Worm (Caenorhabditis elegans) whole organism, early embryonic: ENCODE measurements around the gene istr-1.

Source experiments
- B0310.2 ChIP-seq: sonication (generic microtip); optimal IDR thresholded peaks from 2 replicates; lab custom pipeline; 2016; ENCODE audit warnings: mild to moderate bottlenecking, missing genetic modification characterization, missing compliant biosample characterization
- F13C5.2 ChIP-seq: sonication (generic microtip); optimal IDR thresholded peaks from 2 replicates; lab custom pipeline; 2017; ENCODE audit warnings: mild to moderate bottlenecking, missing genetic modification characterization, inconsistent platforms, missing compliant biosample characterization
- aly-1 ChIP-seq: sonication (generic microtip); optimal IDR thresholded peaks from 2 replicates; lab custom pipeline; 2016; ENCODE audit warnings: missing genetic modification characterization, missing compliant biosample characterization
- ama-1 ChIP-seq: fragments of 150-350 bp; optimal IDR thresholded peaks from 2 replicates; lab custom pipeline; 2014
- ceh-13 ChIP-seq: fragments of 200-800 bp; sonication (Bioruptor generic); optimal IDR thresholded peaks from 2 replicates; lab custom pipeline; 2018; ENCODE audit warnings: mild to moderate bottlenecking, missing genetic modification characterization, missing compliant biosample characterization
- ceh-36 ChIP-seq: sonication (generic microtip); optimal IDR thresholded peaks from 2 replicates; lab custom pipeline; 2016; ENCODE audit warnings: missing genetic modification characterization, inconsistent platforms, missing compliant biosample characterization
- ets-7 ChIP-seq: sonication (generic microtip); optimal IDR thresholded peaks from 2 replicates; lab custom pipeline; 2016; ENCODE audit warnings: missing genotype, missing genetic modification characterization, missing compliant biosample characterization
- flt-1 ChIP-seq: fragments of 200-800 bp; sonication (Bioruptor generic); IDR thresholded peaks from 2 replicates; pipeline ENCODE4 v1.3.6; 2022; ENCODE audit warnings: missing genetic modification characterization, missing compliant biosample characterization
- hmbx-1 ChIP-seq: sonication (generic microtip); optimal IDR thresholded peaks from 2 replicates; lab custom pipeline; 2016; ENCODE audit warnings: mild to moderate bottlenecking, missing genetic modification characterization, missing compliant biosample characterization
- hmg-4 ChIP-seq: fragments of 200-800 bp; sonication (Bioruptor generic); optimal IDR thresholded peaks from 2 replicates; lab custom pipeline; 2018; ENCODE audit warnings: mild to moderate bottlenecking, missing genetic modification characterization, missing compliant biosample characterization
- hnd-1 ChIP-seq: sonication (generic microtip); optimal IDR thresholded peaks from 2 replicates; lab custom pipeline; 2016; ENCODE audit warnings: missing genetic modification characterization, missing compliant biosample characterization
- pes-1 ChIP-seq: fragments of 200-800 bp; sonication (Bioruptor generic); IDR thresholded peaks from 2 replicates; pipeline ENCODE4 v1.3.6; 2022; ENCODE audit warnings: missing genetic modification reagents, missing genetic modification characterization, missing compliant biosample characterization
- scrt-1 ChIP-seq: fragments of 200-800 bp; sonication (Bioruptor generic); IDR thresholded peaks from 2 replicates; pipeline ENCODE4 v1.3.6; 2022; ENCODE audit warnings: missing genetic modification characterization, missing compliant biosample characterization
- sea-1 ChIP-seq: fragments of 200-800 bp; sonication (Bioruptor generic); conservative IDR thresholded peaks from 2 replicates; pipeline ENCODE4 v1.3.6; 2022; ENCODE audit warnings: missing genetic modification characterization, missing compliant biosample characterization
- tbx-11 ChIP-seq: fragments of 200-800 bp; sonication (Bioruptor generic); IDR thresholded peaks from 2 replicates; pipeline ENCODE4 v1.3.6; 2022; ENCODE audit warnings: missing genetic modification characterization, missing compliant biosample characterization
- tbx-37 ChIP-seq: fragments of 200-800 bp; sonication (Bioruptor generic); conservative IDR thresholded peaks from 2 replicates; pipeline ENCODE4 v1.3.6; 2022; ENCODE audit warnings: missing genetic modification reagents, missing genetic modification characterization, missing compliant biosample characterization
- tra-4 ChIP-seq: sonication (generic microtip); optimal IDR thresholded peaks from 2 replicates; lab custom pipeline; 2017; ENCODE audit warnings: missing genetic modification characterization, missing compliant biosample characterization

The istr-1 gene

ce11 chrV:12683205-12683604, 14.5 kb upstream of the istr-1 start:
- no peak for TF ChIP-seq ceh-36
- TF ChIP-seq hmg-4 (GFP tag; lab: Kevin White, UChicago): no peak
- TF ChIP-seq aly-1 (tag; lab: Kevin White, UChicago): no peak
- no peak for TF ChIP-seq flt-1 (GFP tag; lab: Robert Waterston, UW)
- no peak for TF ChIP-seq pes-1 (GFP tag; lab: Robert Waterston, UW)
- TF ChIP-seq ama-1 (lab: Kevin White, UChicago): no peak
- no peak for TF ChIP-seq F13C5.2 (tag; lab: Kevin White, UChicago)
- no peak for TF ChIP-seq sea-1 (GFP tag; lab: Robert Waterston, UW)
- no peak for TF ChIP-seq B0310.2 (tag; lab: Kevin White, UChicago)
- TF ChIP-seq hmbx-1 (tag; lab: Kevin White, UChicago): no peak
- no peak for TF ChIP-seq scrt-1 (GFP tag; lab: Robert Waterston, UW)
- TF ChIP-seq tbx-37 (GFP tag; lab: Robert Waterston, UW): no peak
- no peak for TF ChIP-seq hnd-1
- no peak for TF ChIP-seq tra-4 (tag; lab: Kevin White, UChicago)
- TF ChIP-seq tbx-11: no peak
- no peak for TF ChIP-seq ceh-13 (GFP tag; lab: Kevin White, UChicago)
- TF ChIP-seq ets-7 (tag; lab: Kevin White, UChicago): no peak

ce11 chrV:12695155-12695554, 2.5 kb upstream of the istr-1 start, which contains the start of gene parn-1:
TSS of gene parn-1 (minus strand) at chrV:12695255.
- TF ChIP-seq ama-1 (lab: Kevin White, UChicago): no peak
- no peak for TF ChIP-seq flt-1 (GFP tag; lab: Robert Waterston, UW)
- TF ChIP-seq tra-4 (tag; lab: Kevin White, UChicago): no peak
- TF ChIP-seq hmg-4 (GFP tag; lab: Kevin White, UChicago): no peak
- TF ChIP-seq sea-1 (GFP tag; lab: Robert Waterston, UW): no peak

- TF ChIP-seq ets-7 (tag; lab: Kevin White, UChicago): no peak
- TF ChIP-seq ama-1 (lab: Kevin White, UChicago): no peak
- TF ChIP-seq flt-1 (GFP tag; lab: Robert Waterston, UW): no peak
- TF ChIP-seq pes-1 (GFP tag; lab: Robert Waterston, UW): no peak
- TF ChIP-seq ceh-36: no peak
- no peak for TF ChIP-seq sea-1 (GFP tag; lab: Robert Waterston, UW)
- TF ChIP-seq aly-1 (tag; lab: Kevin White, UChicago): no peak
- no peak for TF ChIP-seq F13C5.2 (tag; lab: Kevin White, UChicago)
Measured at ce11 chrV:12695968-12696367, 1.7 kb upstream of the istr-1 start, which contains the start of gene K10C8.4. TSS of gene K10C8.4 (plus strand) at chrV:12696268.

- no peak for TF ChIP-seq B0310.2 (tag; lab: Kevin White, UChicago)
- TF ChIP-seq hnd-1: no peak
- no peak for TF ChIP-seq tbx-37 (GFP tag; lab: Robert Waterston, UW)
- no peak for TF ChIP-seq hmbx-1 (tag; lab: Kevin White, UChicago)
- TF ChIP-seq flt-1 (GFP tag; lab: Robert Waterston, UW): no peak
Measured at ce11 chrV:12696790-12697189, 868 bp upstream of the istr-1 start.

ce11 chrV:12701613-12702012, 4.0 kb downstream of the istr-1 start:
- TF ChIP-seq aly-1 (tag; lab: Kevin White, UChicago): no peak
- TF ChIP-seq hmg-4 (GFP tag; lab: Kevin White, UChicago): no peak
- no peak for TF ChIP-seq B0310.2 (tag; lab: Kevin White, UChicago)
- TF ChIP-seq scrt-1 (GFP tag; lab: Robert Waterston, UW): no peak
- TF ChIP-seq ama-1 (lab: Kevin White, UChicago): no peak
- TF ChIP-seq ceh-13 (GFP tag; lab: Kevin White, UChicago): no peak
- TF ChIP-seq ceh-36: no peak
- TF ChIP-seq tbx-11: no peak
- no peak for TF ChIP-seq tbx-37 (GFP tag; lab: Robert Waterston, UW)
- no peak for TF ChIP-seq hnd-1

ce11 chrV:12704077-12704476, 6.4 kb downstream of the istr-1 start, which contains the start of gene R11D1.1:
TSS of gene R11D1.1 (plus strand) at chrV:12704377.
- TF ChIP-seq sea-1 (GFP tag; lab: Robert Waterston, UW) (no peak), ama-1 (lab: Kevin White, UChicago) (no peak)

- TF ChIP-seq tbx-37 (GFP tag; lab: Robert Waterston, UW): no peak
- no peak for TF ChIP-seq ceh-36
- TF ChIP-seq hnd-1: no peak
- no peak for TF ChIP-seq scrt-1 (GFP tag; lab: Robert Waterston, UW)
- TF ChIP-seq pes-1 (GFP tag; lab: Robert Waterston, UW): no peak
- TF ChIP-seq tbx-11: no peak
Measured at ce11 chrV:12706511-12706910, 8.9 kb downstream of the istr-1 start.

- TF ChIP-seq ceh-13 (GFP tag; lab: Kevin White, UChicago) (no peak), tbx-37 (GFP tag; lab: Robert Waterston, UW) (no peak)
Measured at ce11 chrV:12708305-12708704, 10.6 kb downstream of the istr-1 start, which contains the start of gene R11D1.2. TSS of gene R11D1.2 (plus strand) at chrV:12708605.

ce11 chrV:12711999-12712398, 14.3 kb downstream of the istr-1 start, which contains the start of gene R11D1.3:
TSS of gene R11D1.3 (minus strand) at chrV:12712099.
- TF ChIP-seq hmbx-1 (tag; lab: Kevin White, UChicago): no peak
- TF ChIP-seq ets-7 (tag; lab: Kevin White, UChicago): no peak
- no peak for TF ChIP-seq ceh-36
- no peak for TF ChIP-seq scrt-1 (GFP tag; lab: Robert Waterston, UW)
- TF ChIP-seq ceh-13 (GFP tag; lab: Kevin White, UChicago): no peak
- no peak for TF ChIP-seq aly-1 (tag; lab: Kevin White, UChicago)
- TF ChIP-seq tra-4 (tag; lab: Kevin White, UChicago): no peak
- TF ChIP-seq B0310.2 (tag; lab: Kevin White, UChicago): no peak
- TF ChIP-seq ama-1 (lab: Kevin White, UChicago): no peak
- TF ChIP-seq tbx-37 (GFP tag; lab: Robert Waterston, UW): no peak
- no peak for TF ChIP-seq hmg-4 (GFP tag; lab: Kevin White, UChicago)
